Worm (Caenorhabditis elegans) whole organism, L2 larva: ENCODE data around the gene enpl-1.
A peak's percentile ranks its signal among the peaks of the same experiment; 100 is the strongest.

Experiments used
- C34F6.9 ChIP-seq: fragments of 150-350 bp; optimal IDR thresholded peaks from 2 replicates; lab custom pipeline; 2014; ENCODE audit warnings: missing biosample characterization, missing genetic modification characterization
- F13H6.1 ChIP-seq: sonication (generic microtip); optimal IDR thresholded peaks from 2 replicates; lab custom pipeline; 2016; ENCODE audit warnings: missing genetic modification characterization, missing compliant biosample characterization
- R02D3.7 ChIP-seq: fragments of 150-350 bp; optimal IDR thresholded peaks from 2 replicates; lab custom pipeline; 2014; ENCODE audit warnings: missing biosample characterization, missing genetic modification characterization
- Y55F3AM.14 ChIP-seq: fragments of 200-800 bp; sonication (Bioruptor generic); optimal IDR thresholded peaks from 2 replicates; lab custom pipeline; 2018; ENCODE audit warnings: mild to moderate bottlenecking, missing genetic modification characterization, missing compliant biosample characterization
- ZK546.5 ChIP-seq: sonication (generic microtip); optimal IDR thresholded peaks from 2 replicates; lab custom pipeline; 2017; ENCODE audit warnings: missing biosample characterization, missing genetic modification characterization
- alr-1 ChIP-seq: fragments of 150-350 bp; optimal IDR thresholded peaks from 2 replicates; lab custom pipeline; 2014; ENCODE audit warnings: missing biosample characterization, missing genetic modification characterization
- aly-2 ChIP-seq: fragments of 150-350 bp; optimal IDR thresholded peaks from 2 replicates; lab custom pipeline; 2014; ENCODE audit warnings: missing biosample characterization, missing genetic modification characterization
- ama-1 ChIP-seq: fragments of 150-350 bp; optimal IDR thresholded peaks from 2 replicates; lab custom pipeline; 2018; ENCODE audit warnings: inconsistent platforms
- blmp-1 ChIP-seq: sonication (generic microtip); optimal IDR thresholded peaks from 2 replicates; lab custom pipeline; 2017; ENCODE audit warnings: missing genetic modification characterization, mild to moderate bottlenecking, missing compliant biosample characterization, antibody characterized with exemption, moderate library complexity; ENCODE audit not compliant: insufficient read depth
- ceh-16 ChIP-seq: fragments of 150-350 bp; optimal IDR thresholded peaks from 2 replicates; lab custom pipeline; 2014; ENCODE audit warnings: missing biosample characterization, missing genetic modification characterization
- ceh-82 ChIP-seq: fragments of 150-350 bp; optimal IDR thresholded peaks from 2 replicates; lab custom pipeline; 2014; ENCODE audit warnings: missing biosample characterization, missing genetic modification characterization
- crh-2 ChIP-seq: sonication (generic microtip); optimal IDR thresholded peaks from 2 replicates; lab custom pipeline; 2017; ENCODE audit warnings: missing biosample characterization, missing genetic modification characterization
- dmd-4 ChIP-seq: sonication (generic microtip); optimal IDR thresholded peaks from 2 replicates; lab custom pipeline; 2017; ENCODE audit warnings: missing biosample characterization, missing genetic modification characterization
- egl-27 ChIP-seq: sonication (generic microtip); optimal IDR thresholded peaks from 3 replicates; lab custom pipeline; 2017; ENCODE audit warnings: missing biosample characterization, missing genetic modification reagents, missing genetic modification characterization
- elt-1 ChIP-seq: fragments of 150-350 bp; optimal IDR thresholded peaks from 2 replicates; lab custom pipeline; 2014; ENCODE audit warnings: missing biosample characterization, missing genetic modification characterization
- elt-3 ChIP-seq: sonication (generic microtip); optimal IDR thresholded peaks from 2 replicates; lab custom pipeline; 2017; ENCODE audit warnings: missing biosample characterization, missing genetic modification characterization
- fos-1 ChIP-seq: fragments of 150-350 bp; optimal IDR thresholded peaks from 2 replicates; lab custom pipeline; 2014; ENCODE audit warnings: missing biosample characterization, missing genetic modification characterization
- gmeb-1 ChIP-seq: fragments of 150-350 bp; optimal IDR thresholded peaks from 2 replicates; lab custom pipeline; 2014; ENCODE audit warnings: missing biosample characterization, missing genetic modification characterization
- lin-11 ChIP-seq: fragments of 150-350 bp; sonication (generic microtip); optimal IDR thresholded peaks from 2 replicates; lab custom pipeline; 2014; ENCODE audit warnings: missing biosample characterization, missing genetic modification characterization, inconsistent platforms, mixed read lengths
- lin-13 ChIP-seq: fragments of 150-350 bp; optimal IDR thresholded peaks from 2 replicates; lab custom pipeline; 2014; ENCODE audit warnings: missing biosample characterization, missing genetic modification reagents, missing genetic modification characterization
- lin-39 ChIP-seq: fragments of 150-350 bp; optimal IDR thresholded peaks from 2 replicates; lab custom pipeline; 2014; ENCODE audit warnings: missing biosample characterization, missing genetic modification reagents, missing genetic modification characterization
- lsy-2 ChIP-seq, 2 experiments: fragments of 150-350 bp in 1 of 2; sonication (generic microtip) in 1 of 2; optimal IDR thresholded peaks; 2 replicates each; lab custom pipeline; 2014 to 2017; ENCODE audit warnings: missing biosample characterization in 2 of 2, missing genetic modification characterization in 2 of 2
- mab-5 ChIP-seq: fragments of 150-350 bp; optimal IDR thresholded peaks from 2 replicates; lab custom pipeline; 2014; ENCODE audit warnings: missing biosample characterization, missing genetic modification characterization
- mbf-1 ChIP-seq: sonication (generic microtip); optimal IDR thresholded peaks from 2 replicates; lab custom pipeline; 2017; ENCODE audit warnings: missing biosample characterization, missing genetic modification characterization
- mdl-1 ChIP-seq, 2 experiments: fragments of 150-350 bp in 1 of 2; sonication (generic microtip) in 1 of 2; optimal IDR thresholded peaks; 2 replicates each; lab custom pipeline; 2017; ENCODE audit warnings: missing biosample characterization in 2 of 2, missing genetic modification characterization in 2 of 2
- nhr-10 ChIP-seq: sonication (generic microtip); optimal IDR thresholded peaks from 2 replicates; lab custom pipeline; 2017; ENCODE audit warnings: missing biosample characterization, missing genetic modification characterization
- nhr-11 ChIP-seq: fragments of 150-350 bp; optimal IDR thresholded peaks from 2 replicates; lab custom pipeline; 2014; ENCODE audit warnings: missing biosample characterization, missing genetic modification characterization
- nhr-12 ChIP-seq: fragments of 150-350 bp; optimal IDR thresholded peaks from 2 replicates; lab custom pipeline; 2014; ENCODE audit warnings: missing biosample characterization, missing genetic modification characterization
- nhr-129 ChIP-seq: fragments of 150-350 bp; optimal IDR thresholded peaks from 2 replicates; lab custom pipeline; 2014; ENCODE audit warnings: missing biosample characterization, missing genetic modification characterization
- nhr-21 ChIP-seq: fragments of 150-350 bp; optimal IDR thresholded peaks from 2 replicates; lab custom pipeline; 2014; ENCODE audit warnings: missing biosample characterization, missing genetic modification characterization
- nhr-23 ChIP-seq: fragments of 150-350 bp; optimal IDR thresholded peaks from 2 replicates; lab custom pipeline; 2014; ENCODE audit warnings: missing biosample characterization, missing genetic modification reagents, missing genetic modification characterization
- nhr-237 ChIP-seq: fragments of 150-350 bp; optimal IDR thresholded peaks from 2 replicates; lab custom pipeline; 2014; ENCODE audit warnings: missing biosample characterization, missing genetic modification characterization
- nhr-25 ChIP-seq: fragments of 150-350 bp; sonication (generic microtip); optimal IDR thresholded peaks from 3 replicates; lab custom pipeline; 2014; ENCODE audit warnings: missing biosample characterization, missing genetic modification characterization
- nhr-6 ChIP-seq: fragments of 150-350 bp; optimal IDR thresholded peaks from 2 replicates; lab custom pipeline; 2014; ENCODE audit warnings: missing biosample characterization, missing genetic modification characterization
- nhr-77 ChIP-seq: fragments of 150-350 bp; optimal IDR thresholded peaks from 2 replicates; lab custom pipeline; 2014; ENCODE audit warnings: missing biosample characterization, missing genetic modification characterization
- peb-1 ChIP-seq: fragments of 150-350 bp; optimal IDR thresholded peaks from 2 replicates; lab custom pipeline; 2014; ENCODE audit warnings: missing biosample characterization, missing genetic modification characterization
- sem-4 ChIP-seq: fragments of 150-350 bp; optimal IDR thresholded peaks from 2 replicates; lab custom pipeline; 2014; ENCODE audit warnings: missing biosample characterization, missing genetic modification reagents, missing genetic modification characterization
- skn-1 ChIP-seq: sonication (generic microtip); optimal IDR thresholded peaks from 2 replicates; lab custom pipeline; 2017; ENCODE audit warnings: missing biosample characterization, missing genetic modification characterization
- sma-3 ChIP-seq: sonication (generic microtip); optimal IDR thresholded peaks from 2 replicates; lab custom pipeline; 2016; ENCODE audit warnings: missing genetic modification reagents, missing genetic modification characterization, missing compliant biosample characterization
- sma-9 ChIP-seq, 2 experiments: fragments of 150-350 bp in 1 of 2; sonication (generic microtip) in 1 of 2; optimal IDR thresholded peaks; 2 replicates each; lab custom pipeline; 2014 to 2016; ENCODE audit warnings: missing genetic modification characterization in 2 of 2, mild to moderate bottlenecking in 1 of 2, missing biosample characterization in 1 of 2, missing compliant biosample characterization in 1 of 2, missing genetic modification reagents in 1 of 2, moderate library complexity in 1 of 2
- snpc-4 ChIP-seq: fragments of 150-350 bp; optimal IDR thresholded peaks from 2 replicates; lab custom pipeline; 2014; ENCODE audit warnings: missing biosample characterization, missing genetic modification characterization
- unc-39 ChIP-seq: fragments of 150-350 bp; optimal IDR thresholded peaks from 2 replicates; lab custom pipeline; 2014; ENCODE audit warnings: missing biosample characterization, missing genetic modification characterization
- unc-55 ChIP-seq: fragments of 150-350 bp; sonication (generic microtip); optimal IDR thresholded peaks from 3 replicates; lab custom pipeline; 2014; ENCODE audit warnings: missing biosample characterization, missing genetic modification reagents, missing genetic modification characterization
- unc-62 ChIP-seq: fragments of 150-350 bp; optimal IDR thresholded peaks from 2 replicates; lab custom pipeline; 2014; ENCODE audit warnings: missing biosample characterization, missing genetic modification reagents, missing genetic modification characterization
- zag-1 ChIP-seq: fragments of 150-350 bp; optimal IDR thresholded peaks from 2 replicates; lab custom pipeline; 2014; ENCODE audit warnings: missing biosample characterization, missing genetic modification characterization
- ztf-1 ChIP-seq: fragments of 200-800 bp; sonication (Bioruptor generic); conservative IDR thresholded peaks from 2 replicates; pipeline ENCODE4 v1.3.6; 2022; ENCODE audit warnings: missing genetic modification characterization, missing compliant biosample characterization
- ztf-11 ChIP-seq: sonication (generic microtip); optimal IDR thresholded peaks from 2 replicates; lab custom pipeline; 2017; ENCODE audit warnings: missing biosample characterization, missing genetic modification characterization
- ztf-4 ChIP-seq: fragments of 150-350 bp; optimal IDR thresholded peaks from 2 replicates; lab custom pipeline; 2014; ENCODE audit warnings: missing biosample characterization, missing genetic modification characterization

Gene enpl-1

DNA sequence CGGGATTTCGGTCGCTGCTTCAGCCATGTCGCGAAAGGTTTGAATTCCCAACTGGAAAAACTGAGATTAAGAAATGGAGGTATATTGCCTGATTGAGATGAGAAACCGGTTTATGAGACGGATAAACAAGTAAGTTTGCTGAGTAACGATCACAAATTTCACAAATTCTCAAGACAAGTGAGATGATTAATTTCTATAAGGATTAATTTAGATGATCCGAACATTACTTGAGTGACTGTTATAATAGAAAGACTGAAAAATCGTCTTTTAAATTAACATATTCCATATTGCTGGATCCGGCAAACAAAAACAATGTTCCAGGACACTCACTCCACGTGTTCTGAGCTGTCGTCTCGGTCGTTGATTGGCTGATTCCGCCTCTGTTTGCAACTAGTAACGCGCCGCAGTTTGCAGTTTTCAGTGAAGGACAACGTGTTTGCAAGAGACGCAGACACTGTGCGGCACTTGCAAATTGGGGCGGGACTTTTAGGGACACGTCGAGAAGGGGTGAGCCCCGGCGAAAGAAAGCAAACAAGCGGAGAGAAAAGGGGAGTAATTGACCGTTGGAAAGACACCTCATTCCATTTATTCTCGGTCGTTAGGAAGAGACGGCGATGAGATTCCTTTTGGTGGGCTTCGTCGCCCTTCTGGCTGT lies at the start of gene enpl-1, which contains the start of gene imp-2:
Gene enpl-1 (plus strand): TSS at position 462 of the 655 bp plus-strand sequence.
Gene imp-2 (minus strand): TSS at position 51 of the 655 bp plus-strand sequence.
- TF ChIP-seq snpc-4 (peak; percentile 34), zag-1 (peak; percentile 98), mbf-1 (no peak), ztf-11 (no peak), nhr-11 (tag; lab: Kevin White, UChicago) (no peak), Y55F3AM.14 (GFP tag; lab: Kevin White, UChicago) (peak; percentile 34), alr-1 (tag; lab: Kevin White, UChicago) (no peak), crh-2 (tag; lab: Kevin White, UChicago) (peak; percentile 98), sem-4 (tag; lab: Kevin White, UChicago) (peak; percentile 74), lsy-2 (tag; optimal IDR thresholded peaks at IDR 0.05; lab: Kevin White, UChicago) (peak; percentile 90 to 96), sma-9 (GFP tag; optimal IDR thresholded peaks at IDR 0.05; lab: Kevin White, UChicago) (peak; percentile 81), sma-9 (tag; optimal IDR thresholded peaks at IDR 0.05; lab: Kevin White, UChicago) (no peak), nhr-77 (tag; lab: Kevin White, UChicago) (peak; percentile 62), lin-13 (GFP tag; lab: Kevin White, UChicago) (peak; percentile 88), fos-1 (tag; lab: Kevin White, UChicago) (peak; percentile 86), aly-2 (no peak), egl-27 (tag; lab: Kevin White, UChicago) (peak; percentile 82), C34F6.9 (tag; lab: Kevin White, UChicago) (peak; percentile 89), skn-1 (tag; lab: Kevin White, UChicago) (no peak), gmeb-1 (tag; lab: Kevin White, UChicago) (peak; percentile 85), ceh-16 (tag; lab: Kevin White, UChicago) (peak; percentile 31), unc-55 (GFP tag; lab: Kevin White, UChicago) (peak; percentile 92), elt-1 (tag; lab: Kevin White, UChicago) (no peak), ztf-1 (GFP tag; lab: Robert Waterston, UW) (no peak), sma-3 (peak; percentile 89), nhr-6 (tag; lab: Kevin White, UChicago) (peak; percentile 71), blmp-1 (tag; lab: Kevin White, UChicago) (peak; percentile 10), dmd-4 (tag; lab: Kevin White, UChicago) (no peak), nhr-237 (peak; percentile 21), mab-5 (tag; lab: Kevin White, UChicago) (peak; percentile 89), lin-39 (tag; lab: Kevin White, UChicago) (no peak), lin-11 (tag; lab: Kevin White, UChicago) (peak; percentile 93), ZK546.5 (tag; lab: Kevin White, UChicago) (peak; percentile 34), nhr-129 (tag; lab: Kevin White, UChicago) (peak; percentile 94), nhr-25 (tag; lab: Kevin White, UChicago) (peak; percentile 78), nhr-10 (tag; lab: Kevin White, UChicago) (peak; percentile 43), ama-1 (lab: Kevin White, UChicago) (no peak), R02D3.7 (tag; lab: Kevin White, UChicago) (no peak), mdl-1 (tag; optimal IDR thresholded peaks at IDR 0.05; lab: Kevin White, UChicago) (peak; percentile 70 to 97), nhr-21 (peak; percentile 83), nhr-23 (tag; lab: Kevin White, UChicago) (peak; percentile 25), unc-39 (no peak), ztf-4 (peak; percentile 69), peb-1 (tag; lab: Kevin White, UChicago) (no peak), nhr-12 (tag; lab: Kevin White, UChicago) (no peak), ceh-82 (no peak), unc-62 (GFP tag; lab: Kevin White, UChicago) (no peak), F13H6.1 (peak; percentile 91), elt-3 (tag; lab: Kevin White, UChicago) (no peak)
